Worm (Caenorhabditis elegans) whole organism, young adult: ENCODE measurements around the gene tag-342.

Source experiments
- B0019.2 ChIP-seq: fragments of 200-800 bp; sonication (Bioruptor generic); conservative IDR thresholded peaks from 2 replicates; pipeline ENCODE4 v1.3.6; 2022; ENCODE audit warnings: missing genetic modification reagents, missing genetic modification characterization, missing compliant biosample characterization
- B0336.3 ChIP-seq: fragments of 200-800 bp; sonication (Bioruptor generic); IDR thresholded peaks from 2 replicates; pipeline ENCODE4 v1.3.6; 2022; ENCODE audit warnings: missing genetic modification characterization, missing compliant biosample characterization
- F10E7.11 ChIP-seq: sonication (generic microtip); optimal IDR thresholded peaks from 2 replicates; lab custom pipeline; 2017; ENCODE audit warnings: mild to moderate bottlenecking, missing genetic modification characterization, moderate library complexity, missing compliant biosample characterization
- F22D6.2 ChIP-seq: sonication (generic microtip); optimal IDR thresholded peaks from 2 replicates; lab custom pipeline; 2016; ENCODE audit warnings: mild to moderate bottlenecking, missing genetic modification characterization, missing compliant biosample characterization
- F57C9.4 ChIP-seq: sonication (generic microtip); optimal IDR thresholded peaks from 2 replicates; lab custom pipeline; 2017; ENCODE audit warnings: mild to moderate bottlenecking, missing genetic modification characterization, missing compliant biosample characterization
- T26A5.8 ChIP-seq: sonication (generic microtip); optimal IDR thresholded peaks from 2 replicates; lab custom pipeline; 2016; ENCODE audit warnings: missing genetic modification characterization, missing compliant biosample characterization
- attf-3 ChIP-seq: fragments of 200-800 bp; sonication (Bioruptor generic); conservative IDR thresholded peaks from 2 replicates; pipeline ENCODE4 v1.3.6; 2022; ENCODE audit warnings: missing genetic modification reagents, missing genetic modification characterization, missing compliant biosample characterization
- attf-5 ChIP-seq: fragments of 200-800 bp; sonication (Bioruptor generic); optimal IDR thresholded peaks from 2 replicates; lab custom pipeline; 2018; ENCODE audit warnings: mild to moderate bottlenecking, missing genetic modification characterization, missing compliant biosample characterization
- ceh-27 ChIP-seq: fragments of 200-800 bp; sonication (Bioruptor generic); optimal IDR thresholded peaks from 2 replicates; lab custom pipeline; 2018; ENCODE audit warnings: mild to moderate bottlenecking, missing genetic modification characterization, moderate library complexity, missing compliant biosample characterization
- die-1 ChIP-seq: sonication (generic microtip); optimal IDR thresholded peaks from 2 replicates; lab custom pipeline; 2016; ENCODE audit warnings: missing genotype, mild to moderate bottlenecking, missing genetic modification characterization, missing compliant biosample characterization
- dox-1 ChIP-seq: fragments of 200-800 bp; sonication (Bioruptor generic); IDR thresholded peaks from 2 replicates; pipeline ENCODE4 v1.3.6; 2022; ENCODE audit warnings: missing genetic modification reagents, missing genetic modification characterization, missing compliant biosample characterization
- egl-18 ChIP-seq: fragments of 200-800 bp; sonication (Bioruptor generic); IDR thresholded peaks from 2 replicates; pipeline ENCODE4 v1.3.6; 2022; ENCODE audit warnings: missing genetic modification reagents, missing genetic modification characterization, missing compliant biosample characterization
- ets-4 ChIP-seq: fragments of 200-800 bp; sonication (Bioruptor generic); optimal IDR thresholded peaks from 2 replicates; lab custom pipeline; 2018; ENCODE audit warnings: mild to moderate bottlenecking, missing genetic modification characterization, missing compliant biosample characterization
- him-1 ChIP-seq: sonication (generic microtip); optimal IDR thresholded peaks from 2 replicates; lab custom pipeline; 2016; ENCODE audit warnings: missing genotype, missing genetic modification reagents, missing genetic modification characterization, missing compliant biosample characterization
- hlh-12 ChIP-seq: sonication (generic microtip); optimal IDR thresholded peaks from 2 replicates; lab custom pipeline; 2016; ENCODE audit warnings: missing genetic modification characterization, missing compliant biosample characterization
- lin-35 ChIP-seq, 3 experiments: fragments of 150-350 bp in 2 of 3; sonication (generic microtip) in 1 of 3; optimal IDR thresholded peaks; 2 replicates each; lab custom pipeline; 2014 to 2018; ENCODE audit warnings: missing biosample characterization in 3 of 3, missing genetic modification characterization in 3 of 3, missing genetic modification reagents in 3 of 3
- madf-3 ChIP-seq: fragments of 200-800 bp; sonication (Bioruptor generic); IDR thresholded peaks from 2 replicates; pipeline ENCODE4 v1.3.6; 2022; ENCODE audit warnings: missing genetic modification reagents, missing genetic modification characterization, missing compliant biosample characterization
- madf-6 ChIP-seq: fragments of 200-800 bp; sonication (Bioruptor generic); IDR thresholded peaks from 2 replicates; pipeline ENCODE4 v1.3.6; 2022; ENCODE audit warnings: missing genetic modification reagents, missing genetic modification characterization, missing compliant biosample characterization
- mcd-1 ChIP-seq: fragments of 200-800 bp; sonication (Bioruptor generic); IDR thresholded peaks from 2 replicates; pipeline ENCODE4 v1.3.6; 2022; ENCODE audit warnings: missing genetic modification reagents, missing genetic modification characterization, missing compliant biosample characterization
- mes-4 ChIP-seq: sonication (generic microtip); optimal IDR thresholded peaks from 2 replicates; lab custom pipeline; 2016; ENCODE audit warnings: missing genotype, missing genetic modification characterization, missing compliant biosample characterization
- nfya-1 ChIP-seq: sonication (generic microtip); optimal IDR thresholded peaks from 2 replicates; lab custom pipeline; 2017; ENCODE audit warnings: antibody characterized with exemption, missing compliant biosample characterization, missing genetic modification characterization, borderline replicate concordance; ENCODE audit not compliant: insufficient read depth
- nfyb-1 ChIP-seq: fragments of 200-800 bp; sonication (Bioruptor generic); IDR thresholded peaks from 2 replicates; pipeline ENCODE4 v1.3.6; 2022; ENCODE audit warnings: missing genetic modification reagents, missing genetic modification characterization, missing compliant biosample characterization
- nhr-179 ChIP-seq: sonication (generic microtip); optimal IDR thresholded peaks from 2 replicates; lab custom pipeline; 2016; ENCODE audit warnings: mild to moderate bottlenecking, missing genetic modification characterization, missing compliant biosample characterization
- nhr-80 ChIP-seq: sonication (generic microtip); optimal IDR thresholded peaks from 2 replicates; lab custom pipeline; 2016; ENCODE audit warnings: missing genetic modification characterization, missing compliant biosample characterization
- sdz-38 ChIP-seq: sonication (generic microtip); optimal IDR thresholded peaks from 2 replicates; lab custom pipeline; 2016; ENCODE audit warnings: missing genotype, missing genetic modification characterization, missing compliant biosample characterization
- somi-1 ChIP-seq: fragments of 200-800 bp; sonication (Bioruptor generic); optimal IDR thresholded peaks from 2 replicates; lab custom pipeline; 2018; ENCODE audit warnings: mild to moderate bottlenecking, missing genetic modification characterization, missing compliant biosample characterization
- tbp1 ChIP-seq: fragments of 200-800 bp; sonication (Bioruptor generic); optimal IDR thresholded peaks from 2 replicates; lab custom pipeline; 2018; ENCODE audit warnings: mild to moderate bottlenecking, missing genetic modification characterization, missing compliant biosample characterization
- unc-130 ChIP-seq: sonication (generic microtip); optimal IDR thresholded peaks from 2 replicates; lab custom pipeline; 2016; ENCODE audit warnings: missing genetic modification reagents, missing genetic modification characterization, missing compliant biosample characterization
- unc-62 ChIP-seq: fragments of 150-350 bp; optimal IDR thresholded peaks from 2 replicates; lab custom pipeline; 2014; ENCODE audit warnings: missing biosample characterization, missing genetic modification reagents, missing genetic modification characterization
- ztf-6 ChIP-seq: fragments of 200-800 bp; sonication (Bioruptor generic); IDR thresholded peaks from 2 replicates; pipeline ENCODE4 v1.3.6; 2022; ENCODE audit warnings: missing genetic modification reagents, missing genetic modification characterization, missing compliant biosample characterization

Gene tag-342

DNA sequence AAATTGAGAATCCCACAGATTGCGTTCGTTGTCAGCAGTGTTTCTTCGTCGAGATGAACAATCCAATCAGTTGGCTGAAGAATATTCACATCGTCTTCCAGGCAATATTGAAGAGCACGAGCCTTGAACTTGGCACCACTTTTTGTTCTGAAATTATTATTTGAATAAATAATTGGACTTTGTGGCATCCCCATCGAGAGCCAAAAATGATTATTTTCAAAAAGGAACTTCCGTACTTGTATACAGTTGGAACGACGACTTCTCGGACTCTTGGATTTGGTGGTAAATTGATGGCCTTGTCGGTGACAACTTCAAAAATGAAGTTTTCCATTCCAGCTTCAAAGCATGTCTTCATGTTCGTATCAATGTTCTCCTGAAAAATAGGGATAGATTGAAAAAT, 4.0 kb downstream of the tag-342 start (continued):
- TF ChIP-seq die-1 (no peak), unc-130 (no peak)
- TF ChIP-seq, all 124 proteins: peak for 0

DNA sequence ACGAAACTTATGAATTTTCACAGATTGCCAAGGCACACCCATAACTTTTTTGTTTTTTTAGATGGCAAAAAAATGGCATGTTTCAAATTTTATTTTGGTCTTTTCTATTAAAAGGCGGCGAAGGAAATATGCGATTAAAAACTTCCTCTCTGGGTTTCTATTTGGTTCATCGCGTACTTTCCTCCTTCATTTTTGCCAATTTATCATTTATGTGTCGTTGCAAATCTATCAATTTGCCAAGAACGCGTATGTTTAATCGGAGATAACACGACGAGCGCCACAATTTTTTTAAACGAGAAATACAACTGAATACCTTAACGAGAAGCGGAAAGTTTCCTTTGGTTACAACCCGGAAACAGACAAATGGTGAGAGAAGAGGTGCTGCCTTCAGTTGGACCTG, 4.5 kb downstream of the tag-342 start:
- TF ChIP-seq somi-1 (GFP tag; lab: Kevin White, UChicago), result no peak
- peak; percentile 76 for TF ChIP-seq nhr-80

- TF ChIP-seq tbp1 (GFP tag; lab: Kevin White, UChicago) (no peak), attf-5 (GFP tag; lab: Kevin White, UChicago) (peak; percentile 34), nhr-80 (peak; percentile 96), unc-130 (no peak), attf-3 (GFP tag; lab: Robert Waterston, UW) (no peak), F22D6.2 (tag; lab: Kevin White, UChicago) (no peak), sdz-38 (tag; lab: Kevin White, UChicago) (no peak), him-1 (tag; lab: Kevin White, UChicago) (no peak), ets-4 (GFP tag; lab: Kevin White, UChicago) (peak; percentile 30), ztf-6 (GFP tag; lab: Robert Waterston, UW) (no peak), nfyb-1 (GFP tag; lab: Robert Waterston, UW) (0 out of 2 replicates have a peak, but pooled peaks have one; percentile 24), F10E7.11 (no peak), dox-1 (GFP tag; lab: Robert Waterston, UW) (0 out of 2 replicates have a peak, but pooled peaks have one; percentile 40), nhr-179 (no peak)
Observed at ce11 chrIII:9474501-9474900, 6.5 kb downstream of the tag-342 start.

ce11 chrIII:9476564-9476963, 8.6 kb downstream of the tag-342 start:
- TF ChIP-seq nhr-80 (peak; percentile 53), B0019.2 (GFP tag; lab: Robert Waterston, UW) (no peak), F57C9.4 (tag; lab: Kevin White, UChicago) (no peak), madf-3 (no peak)

DNA sequence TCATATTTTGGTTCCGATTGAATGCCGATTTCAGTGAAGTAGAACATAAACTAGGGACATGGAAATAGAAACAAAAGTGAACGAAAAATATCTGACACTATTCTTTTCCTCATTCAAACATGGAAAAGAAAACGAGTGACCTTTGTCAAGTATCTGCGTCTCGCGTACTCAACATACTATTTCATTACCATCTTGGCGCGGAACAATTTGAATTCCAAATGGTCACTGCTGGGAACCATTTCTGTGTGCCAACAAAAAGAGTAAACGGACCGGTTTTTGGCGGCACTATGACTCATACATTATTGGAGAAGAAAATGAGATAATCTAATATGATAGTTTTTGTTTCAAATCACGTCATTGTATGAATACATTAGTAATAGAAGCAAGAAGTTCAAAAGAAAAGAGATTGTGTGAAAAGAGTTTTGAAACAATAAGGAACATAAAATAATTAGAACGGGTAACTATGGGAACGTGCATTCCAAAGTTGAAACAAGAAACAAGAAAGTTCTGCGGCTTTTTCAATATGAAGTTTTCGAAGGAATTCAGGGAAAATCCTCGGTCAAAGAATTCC, 14.6 kb downstream of the tag-342 start:
- TF ChIP-seq him-1 (tag; lab: Kevin White, UChicago) (no peak), nfya-1 (no peak), mes-4 (tag; lab: Kevin White, UChicago) (no peak), mcd-1 (GFP tag; lab: Robert Waterston, UW) (no peak), lin-35 (GFP tag; optimal IDR thresholded peaks at IDR 0.05; lab: Kevin White, UChicago) (no peak), ztf-6 (GFP tag; lab: Robert Waterston, UW) (no peak), unc-62 (GFP tag; lab: Kevin White, UChicago) (no peak), hlh-12 (tag; lab: Kevin White, UChicago) (no peak), madf-6 (no peak), T26A5.8 (tag; lab: Kevin White, UChicago) (no peak), egl-18 (no peak)
- TF ChIP-seq, all 124 proteins: peak for 0

DNA sequence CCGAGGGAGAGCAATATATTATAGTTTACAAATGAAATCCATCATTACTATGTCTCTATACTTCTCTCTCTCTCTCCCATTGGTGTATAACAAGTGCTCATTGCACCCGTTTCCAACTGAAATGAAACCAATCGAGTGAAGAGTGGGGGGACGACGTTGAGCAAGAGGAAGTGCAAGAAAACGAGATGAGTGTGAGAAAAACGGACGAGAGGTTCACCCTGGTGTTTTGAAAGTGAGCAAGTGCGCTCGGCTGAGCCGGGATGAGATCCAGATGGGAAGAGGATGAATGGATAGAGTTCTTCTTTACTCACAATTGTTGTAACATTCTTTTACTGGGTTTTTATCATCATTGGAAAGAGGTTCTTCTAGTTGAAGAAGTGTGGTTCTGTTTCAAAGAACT, 15.8 kb downstream of the tag-342 start:
- TF ChIP-seq B0336.3 (GFP tag; lab: Robert Waterston, UW), result no peak
- TF ChIP-seq ceh-27 (GFP tag; lab: Kevin White, UChicago), result peak; percentile 20
- TF ChIP-seq mcd-1 (GFP tag; lab: Robert Waterston, UW), result 0 out of 2 replicates have a peak, but pooled peaks have one; percentile 25
- peak in 1 of 3 experiments; percentile 19 for TF ChIP-seq lin-35 (GFP tag; optimal IDR thresholded peaks at IDR 0.05; lab: Kevin White, UChicago)
